Fruit fly (Drosophila melanogaster) S2 (cell line): Measurements from ENCODE around the gene st.
A peak's percentile ranks its signal among the peaks of the same experiment; 100 is the strongest.

Experiments
- CG8478 ChIP-seq: fragments of >200 bp; optimal IDR thresholded peaks from 2 replicates; lab custom pipeline; 2018
- CTCF ChIP-seq, 2 experiments: fragments of >200 bp; optimal IDR thresholded peaks; 2 replicates each; lab custom pipeline; 2018

st gene

dm6 chr3L:16484739-16485524 lies 12.5 kb upstream of the st start:
- TF ChIP-seq CG8478 (lab: Kevin White, UChicago) (no peak), CTCF (optimal IDR thresholded peaks at IDR 0.05; lab: Kevin White, UChicago) (no peak)

- no peak for TF ChIP-seq CTCF (optimal IDR thresholded peaks at IDR 0.05; lab: Kevin White, UChicago)
- TF ChIP-seq CG8478 (lab: Kevin White, UChicago), result no peak
Measured at dm6 chr3L:16486502-16486901, 10.9 kb upstream of the st start.

dm6 chr3L:16487812-16488211 lies 9.6 kb upstream of the st start:
- TF ChIP-seq CG8478 (lab: Kevin White, UChicago), result no peak
- no peak for TF ChIP-seq CTCF (optimal IDR thresholded peaks at IDR 0.05; lab: Kevin White, UChicago)

dm6 chr3L:16488483-16489258 lies 8.8 kb upstream of the st start:
- TF ChIP-seq CTCF (optimal IDR thresholded peaks at IDR 0.05; lab: Kevin White, UChicago) (no peak), CG8478 (lab: Kevin White, UChicago) (no peak)

dm6 chr3L:16489283-16489682 lies 8.2 kb upstream of the st start:
- no peak for TF ChIP-seq CG8478 (lab: Kevin White, UChicago)
- TF ChIP-seq CTCF (optimal IDR thresholded peaks at IDR 0.05; lab: Kevin White, UChicago), result no peak

dm6 chr3L:16489822-16490582 lies 7.4 kb upstream of the st start:
- TF ChIP-seq CTCF (optimal IDR thresholded peaks at IDR 0.05; lab: Kevin White, UChicago) (no peak), CG8478 (lab: Kevin White, UChicago) (no peak)

dm6 chr3L:16490583-16490880 lies 6.9 kb upstream of the st start:
- TF ChIP-seq CTCF (optimal IDR thresholded peaks at IDR 0.05; lab: Kevin White, UChicago) (no peak), CG8478 (lab: Kevin White, UChicago) (no peak)

- no peak for TF ChIP-seq CG8478 (lab: Kevin White, UChicago)
- no peak for TF ChIP-seq CTCF (optimal IDR thresholded peaks at IDR 0.05; lab: Kevin White, UChicago)
Measured at dm6 chr3L:16491006-16491605, 6.3 kb upstream of the st start.

- peak; percentile 14 for TF ChIP-seq CTCF (optimal IDR thresholded peaks at IDR 0.05; lab: Kevin White, UChicago)
- TF ChIP-seq CG8478 (lab: Kevin White, UChicago), result no peak
Measured at dm6 chr3L:16493717-16494116, 3.7 kb upstream of the st start.

dm6 chr3L:16494651-16495074 lies 2.8 kb upstream of the st start:
- TF ChIP-seq CTCF (optimal IDR thresholded peaks at IDR 0.05; lab: Kevin White, UChicago) (no peak), CG8478 (lab: Kevin White, UChicago) (no peak)

dm6 chr3L:16495235-16495634 lies 2.2 kb upstream of the st start:
- TF ChIP-seq CG8478 (lab: Kevin White, UChicago), result no peak
- TF ChIP-seq CTCF (optimal IDR thresholded peaks at IDR 0.05; lab: Kevin White, UChicago), result no peak

- no peak for TF ChIP-seq CG8478 (lab: Kevin White, UChicago)
- no peak for TF ChIP-seq CTCF (optimal IDR thresholded peaks at IDR 0.05; lab: Kevin White, UChicago)
Measured at dm6 chr3L:16495989-16496797, 1.3 kb upstream of the st start, which contains the start of gene CG42514. Gene CG42514 (minus strand): TSS chr3L:16496236.

- no peak for TF ChIP-seq CG8478 (lab: Kevin White, UChicago)
- TF ChIP-seq CTCF (optimal IDR thresholded peaks at IDR 0.05; lab: Kevin White, UChicago), result no peak
Measured at dm6 chr3L:16533932-16534331, 36.5 kb downstream of the st start.
